Fruit fly (Drosophila melanogaster) whole organism, adult: ENCODE results near the gene CG15042.

Experiments used
- CG14711 ChIP-seq: fragments of 200-800 bp; sonication (Bioruptor generic); optimal IDR thresholded peaks from 2 replicates; lab custom pipeline; 2018; ENCODE audit warnings: missing biosample characterization, mild to moderate bottlenecking, missing genetic modification characterization, moderate library complexity
- CG1620 ChIP-seq: fragments of 200-800 bp; sonication (Bioruptor generic); optimal IDR thresholded peaks from 2 replicates; lab custom pipeline; 2016; ENCODE audit warnings: missing biosample characterization, missing genetic modification characterization
- CG33017 ChIP-seq: fragments of 200-800 bp; sonication (Bioruptor generic); optimal IDR thresholded peaks from 2 replicates; lab custom pipeline; 2018; ENCODE audit warnings: missing biosample characterization, mild to moderate bottlenecking, missing genetic modification characterization, moderate library complexity
- CG5204 ChIP-seq: fragments of 200-800 bp; sonication (Bioruptor generic); optimal IDR thresholded peaks from 2 replicates; lab custom pipeline; 2016; ENCODE audit warnings: missing biosample characterization, missing genetic modification characterization
- Crg-1 ChIP-seq: fragments of 200-800 bp; sonication (Bioruptor generic); optimal IDR thresholded peaks from 2 replicates; lab custom pipeline; 2016; ENCODE audit warnings: missing biosample characterization, missing genetic modification characterization
- Hr96 ChIP-seq: fragments of 200-800 bp; sonication (Bioruptor generic); optimal IDR thresholded peaks from 2 replicates; lab custom pipeline; 2016; ENCODE audit warnings: missing biosample characterization, missing genetic modification characterization
- Mnt ChIP-seq: fragments of 200-800 bp; sonication (Bioruptor generic); optimal IDR thresholded peaks from 2 replicates; lab custom pipeline; 2016; ENCODE audit warnings: missing biosample characterization, mild to moderate bottlenecking, missing genetic modification characterization
- bab1 ChIP-seq: fragments of 200-800 bp; sonication (Bioruptor generic); optimal IDR thresholded peaks from 3 replicates; lab custom pipeline; 2019; ENCODE audit warnings: missing biosample characterization, mild to moderate bottlenecking, missing genetic modification characterization, moderate library complexity
- cic ChIP-seq: fragments of 200-800 bp; sonication (Bioruptor generic); optimal IDR thresholded peaks from 2 replicates; lab custom pipeline; 2017; ENCODE audit warnings: missing biosample characterization, mild to moderate bottlenecking, missing genetic modification characterization, moderate library complexity
- kay ChIP-seq: fragments of 200-800 bp; sonication (Bioruptor generic); peaks from one replicate; lab custom pipeline; 2016; ENCODE audit warnings: missing biosample characterization, missing genetic modification characterization, borderline replicate concordance
- ovo ChIP-seq: fragments of 200-800 bp; sonication (Bioruptor generic); optimal IDR thresholded peaks from 2 replicates; lab custom pipeline; 2016; ENCODE audit warnings: missing biosample characterization, missing genetic modification characterization
- pad ChIP-seq: fragments of 200-800 bp; sonication (Bioruptor generic); optimal IDR thresholded peaks from 3 replicates; lab custom pipeline; 2017; ENCODE audit warnings: missing biosample characterization, missing genetic modification characterization, mild to moderate bottlenecking, moderate library complexity, missing genetic modification reagents
- tj ChIP-seq: fragments of 200-800 bp; sonication (Bioruptor generic); optimal IDR thresholded peaks from 3 replicates; lab custom pipeline; 2017; ENCODE audit warnings: missing biosample characterization, mild to moderate bottlenecking, missing genetic modification characterization, moderate library complexity

- TF ChIP-seq bab1: no peak
- TF ChIP-seq CG5204: no peak
- no peak for TF ChIP-seq ovo (GFP tag; lab: Kevin White, UChicago)
- no peak for TF ChIP-seq CG14711 (tag; lab: Kevin White, UChicago)
- no peak for TF ChIP-seq Crg-1 (GFP tag; lab: Kevin White, UChicago)
- peak; percentile 42 for TF ChIP-seq cic (GFP tag; lab: Kevin White, UChicago)
- no peak for TF ChIP-seq kay (GFP tag; lab: Kevin White, UChicago)
- no peak for TF ChIP-seq tj (GFP tag; lab: Kevin White, UChicago)
- no peak for TF ChIP-seq pad (GFP tag; lab: Kevin White, UChicago)
- TF ChIP-seq Hr96 (GFP tag; lab: Kevin White, UChicago): no peak
- no peak for TF ChIP-seq CG1620 (GFP tag; lab: Kevin White, UChicago)
- TF ChIP-seq Mnt: peak; percentile 20
- no peak for TF ChIP-seq CG33017
These were observed 41.6 kb downstream of the CG15042 start, which contains the start of gene psh for dm6 chrX:18486356-18487059.
